Worm (Caenorhabditis elegans): ENCODE measurements around the gene F26D2.10.

- TF ChIP-seq elt-2 (tag; optimal IDR thresholded peaks at IDR 0.05) (no peak), ama-1 (optimal IDR thresholded peaks at IDR 0.05) (no peak)
Observed at ce11 chrV:16395739-16396138, 33.7 kb downstream of the F26D2.10 start, which contains the start of gene F13A7.12.
